Fruit fly (Drosophila melanogaster) whole organism, prepupa: ENCODE data around the gene Mst84B.
A peak's percentile ranks its signal among the peaks of the same experiment; 100 is the strongest.

Source experiments
- Blimp-1 ChIP-seq: fragments of 200-800 bp; sonication (Bioruptor generic); optimal IDR thresholded peaks from 3 replicates; lab custom pipeline; 2017; ENCODE audit warnings: missing biosample characterization, missing genetic modification characterization, mild to moderate bottlenecking, moderate library complexity, missing genetic modification reagents
- CG10631 ChIP-seq: fragments of 200-800 bp; sonication (Bioruptor generic); optimal IDR thresholded peaks from 2 replicates; lab custom pipeline; 2016; ENCODE audit warnings: missing biosample characterization, missing genetic modification characterization
- CG11294 ChIP-seq: fragments of 200-800 bp; sonication (Bioruptor generic); IDR thresholded peaks from 2 replicates; pipeline ENCODE4 v1.3.6; 2022; ENCODE audit warnings: missing biosample characterization, missing genetic modification characterization
- CG11762 ChIP-seq: fragments of 200-800 bp; sonication (Bioruptor generic); optimal IDR thresholded peaks from 3 replicates; lab custom pipeline; 2016; ENCODE audit warnings: missing biosample characterization, missing genetic modification characterization; ENCODE audit not compliant: insufficient read depth
- CG11902 ChIP-seq: fragments of 200-800 bp; sonication (Bioruptor generic); optimal IDR thresholded peaks from 3 replicates; lab custom pipeline; 2016; ENCODE audit warnings: missing biosample characterization, missing genetic modification characterization
- CG15336 ChIP-seq: fragments of 200-800 bp; sonication (Bioruptor generic); IDR thresholded peaks from 2 replicates; pipeline ENCODE4 v1.3.6; 2022; ENCODE audit warnings: missing biosample characterization, missing genetic modification characterization
- CG1621 ChIP-seq: fragments of 200-800 bp; sonication (Bioruptor generic); optimal IDR thresholded peaks from 3 replicates; lab custom pipeline; 2018; ENCODE audit warnings: missing biosample characterization, mild to moderate bottlenecking, missing genetic modification characterization
- CG16779 ChIP-seq: fragments of 200-800 bp; sonication (Bioruptor generic); optimal IDR thresholded peaks from 3 replicates; lab custom pipeline; 2017; ENCODE audit warnings: missing biosample characterization, mild to moderate bottlenecking, missing genetic modification characterization
- CG31627 ChIP-seq: fragments of 200-800 bp; sonication (Bioruptor generic); optimal IDR thresholded peaks from 3 replicates; lab custom pipeline; 2016; ENCODE audit warnings: missing biosample characterization, missing genetic modification characterization
- CG34406 ChIP-seq: fragments of 200-800 bp; sonication (Bioruptor generic); optimal IDR thresholded peaks from 3 replicates; lab custom pipeline; 2016; ENCODE audit warnings: missing biosample characterization, missing genetic modification characterization
- CG3919 ChIP-seq: fragments of 200-800 bp; sonication (Bioruptor generic); optimal IDR thresholded peaks from 3 replicates; lab custom pipeline; 2016; ENCODE audit warnings: missing biosample characterization, missing genetic modification characterization
- CG4318 ChIP-seq: fragments of 200-800 bp; sonication (Bioruptor generic); optimal IDR thresholded peaks from 3 replicates; lab custom pipeline; 2017; ENCODE audit warnings: missing biosample characterization, mild to moderate bottlenecking, missing genetic modification characterization
- CG6163 ChIP-seq: fragments of 200-800 bp; sonication (Bioruptor generic); IDR thresholded peaks from 3 replicates; pipeline ENCODE4 v1.3.6; 2022; ENCODE audit warnings: missing biosample characterization, missing genetic modification characterization
- CG6276 ChIP-seq: fragments of 200-800 bp; sonication (Bioruptor generic); optimal IDR thresholded peaks from 2 replicates; lab custom pipeline; 2017; ENCODE audit warnings: missing biosample characterization, mild to moderate bottlenecking, missing genetic modification characterization
- CG6792 ChIP-seq: fragments of 200-800 bp; sonication (Bioruptor generic); optimal IDR thresholded peaks from 3 replicates; lab custom pipeline; 2016; ENCODE audit warnings: missing biosample characterization, missing genetic modification characterization
- CG6808 ChIP-seq: fragments of 200-800 bp; sonication (Bioruptor generic); optimal IDR thresholded peaks from 3 replicates; lab custom pipeline; 2017; ENCODE audit warnings: missing biosample characterization, missing genetic modification characterization, mild to moderate bottlenecking, moderate library complexity, missing genetic modification reagents
- CG6854 ChIP-seq: fragments of 200-800 bp; sonication (Bioruptor generic); optimal IDR thresholded peaks from 2 replicates; lab custom pipeline; 2017; ENCODE audit warnings: missing biosample characterization, mild to moderate bottlenecking, missing genetic modification characterization
- CG7368 ChIP-seq: fragments of 200-800 bp; sonication (Bioruptor generic); optimal IDR thresholded peaks from 3 replicates; lab custom pipeline; 2016; ENCODE audit warnings: missing biosample characterization, missing genetic modification characterization
- CG8119 ChIP-seq: fragments of 200-800 bp; sonication (Bioruptor generic); IDR thresholded peaks from 3 replicates; pipeline ENCODE4 v1.3.6; 2022; ENCODE audit warnings: missing biosample characterization, missing genetic modification characterization
- CG8319 ChIP-seq: fragments of 200-800 bp; sonication (Bioruptor generic); optimal IDR thresholded peaks from 3 replicates; lab custom pipeline; 2016; ENCODE audit warnings: missing biosample characterization, missing genetic modification characterization
- CG8632 ChIP-seq: fragments of 200-800 bp; sonication (Bioruptor generic); optimal IDR thresholded peaks from 3 replicates; lab custom pipeline; 2016; ENCODE audit warnings: missing biosample characterization, missing genetic modification characterization
- Eip75B ChIP-seq: fragments of 200-800 bp; sonication (Bioruptor generic); optimal IDR thresholded peaks from 3 replicates; lab custom pipeline; 2016; ENCODE audit warnings: missing biosample characterization, missing genetic modification characterization
- Eip78C ChIP-seq: fragments of 200-800 bp; sonication (Bioruptor generic); peaks from one replicate; lab custom pipeline; 2016; ENCODE audit warnings: missing biosample characterization, missing genetic modification characterization
- Eip93F ChIP-seq: fragments of 200-800 bp; sonication (Bioruptor generic); optimal IDR thresholded peaks from 2 replicates; lab custom pipeline; 2016; ENCODE audit warnings: missing biosample characterization, mild to moderate bottlenecking, missing genetic modification characterization
- Ets21C ChIP-seq: fragments of 200-800 bp; sonication (Bioruptor generic); optimal IDR thresholded peaks from 3 replicates; lab custom pipeline; 2016; ENCODE audit warnings: missing biosample characterization, missing genetic modification characterization
- Ets96B ChIP-seq: fragments of 200-800 bp; optimal IDR thresholded peaks from 2 replicates; lab custom pipeline; 2019; ENCODE audit warnings: missing biosample characterization, mild to moderate bottlenecking, missing genetic modification characterization, moderate library complexity
- Gug ChIP-seq: fragments of 200-800 bp; sonication (Bioruptor generic); IDR thresholded peaks from 2 replicates; pipeline ENCODE4 v1.3.6; 2022; ENCODE audit warnings: missing biosample characterization, missing genetic modification characterization
- Hr39 ChIP-seq: fragments of 200-800 bp; sonication (Bioruptor generic); optimal IDR thresholded peaks from 2 replicates; lab custom pipeline; 2016; ENCODE audit warnings: missing biosample characterization, missing genetic modification characterization
- Hr4 ChIP-seq: fragments of 200-800 bp; sonication (Bioruptor generic); optimal IDR thresholded peaks from 3 replicates; lab custom pipeline; 2016; ENCODE audit warnings: missing biosample characterization, missing genetic modification characterization
- Lpt ChIP-seq: fragments of 200-800 bp; sonication (Bioruptor generic); optimal IDR thresholded peaks from 3 replicates; lab custom pipeline; 2016; ENCODE audit warnings: missing biosample characterization, missing genetic modification characterization
- Met ChIP-seq: fragments of 200-800 bp; sonication (Bioruptor generic); optimal IDR thresholded peaks from 3 replicates; lab custom pipeline; 2016; ENCODE audit warnings: missing biosample characterization, missing genetic modification characterization
- OdsH ChIP-seq: fragments of 200-800 bp; sonication (Bioruptor generic); optimal IDR thresholded peaks from 3 replicates; lab custom pipeline; 2016; ENCODE audit warnings: missing biosample characterization, missing genetic modification characterization
- Smox ChIP-seq: fragments of 200-800 bp; sonication (Bioruptor generic); optimal IDR thresholded peaks from 3 replicates; lab custom pipeline; 2016; ENCODE audit warnings: missing biosample characterization, missing genetic modification characterization
- achi ChIP-seq: fragments of 200-800 bp; sonication (Bioruptor generic); optimal IDR thresholded peaks from 3 replicates; lab custom pipeline; 2016; ENCODE audit warnings: missing biosample characterization, missing genetic modification characterization
- acj6 ChIP-seq: fragments of 200-800 bp; sonication (Bioruptor generic); optimal IDR thresholded peaks from 3 replicates; lab custom pipeline; 2016; ENCODE audit warnings: missing biosample characterization, missing genetic modification characterization
- cyc ChIP-seq: fragments of 200-800 bp; sonication (Bioruptor generic); optimal IDR thresholded peaks from 3 replicates; lab custom pipeline; 2016; ENCODE audit warnings: missing biosample characterization, missing genetic modification characterization
- dac ChIP-seq: fragments of 200-800 bp; sonication (Bioruptor generic); optimal IDR thresholded peaks from 2 replicates; lab custom pipeline; 2017; ENCODE audit warnings: missing biosample characterization, mild to moderate bottlenecking, missing genetic modification characterization
- dsx ChIP-seq: fragments of 200-800 bp; optimal IDR thresholded peaks from 3 replicates; lab custom pipeline; 2019; ENCODE audit warnings: missing biosample characterization, mild to moderate bottlenecking, missing genetic modification characterization, moderate library complexity; ENCODE audit not compliant: poor library complexity, severe bottlenecking
- fd59A ChIP-seq: fragments of 200-800 bp; sonication (Bioruptor generic); optimal IDR thresholded peaks from 2 replicates; lab custom pipeline; 2017; ENCODE audit warnings: missing biosample characterization, mild to moderate bottlenecking, missing genetic modification characterization, missing genetic modification reagents
- fd85E ChIP-seq: fragments of 200-800 bp; sonication (Bioruptor generic); optimal IDR thresholded peaks from 3 replicates; lab custom pipeline; 2016; ENCODE audit warnings: missing biosample characterization, missing genetic modification characterization
- fkh ChIP-seq: fragments of 200-800 bp; sonication (Bioruptor generic); optimal IDR thresholded peaks from 3 replicates; lab custom pipeline; 2017; ENCODE audit warnings: missing biosample characterization, mild to moderate bottlenecking, missing genetic modification characterization, moderate library complexity
- lz ChIP-seq: fragments of 200-800 bp; sonication (Bioruptor generic); optimal IDR thresholded peaks from 3 replicates; lab custom pipeline; 2016; ENCODE audit warnings: missing biosample characterization, missing genetic modification characterization
- net ChIP-seq: fragments of 200-800 bp; sonication (Bioruptor generic); optimal IDR thresholded peaks from 3 replicates; lab custom pipeline; 2016; ENCODE audit warnings: missing biosample characterization, missing genetic modification characterization
- salr ChIP-seq, 2 experiments: fragments of 200-800 bp; sonication (Bioruptor generic); optimal IDR thresholded peaks; 3 replicates each; lab custom pipeline; 2016 to 2018; ENCODE audit warnings: missing biosample characterization in 2 of 2, missing genetic modification characterization in 2 of 2, mild to moderate bottlenecking in 1 of 2
- spab ChIP-seq: fragments of 200-800 bp; sonication (Bioruptor generic); optimal IDR thresholded peaks from 2 replicates; lab custom pipeline; 2017; ENCODE audit warnings: missing biosample characterization, mild to moderate bottlenecking, missing genetic modification characterization, missing genetic modification reagents
- ss ChIP-seq, 2 experiments: fragments of 200-800 bp; sonication (Bioruptor generic); optimal IDR thresholded peaks; 2 replicates in 1 of 2; 3 replicates in 1 of 2; lab custom pipeline; 2017 to 2018; ENCODE audit warnings: mild to moderate bottlenecking in 2 of 2, missing biosample characterization in 2 of 2, missing genetic modification characterization in 2 of 2, moderate library complexity in 1 of 2
- topi ChIP-seq: fragments of 200-800 bp; sonication (Bioruptor generic); optimal IDR thresholded peaks from 3 replicates; lab custom pipeline; 2016; ENCODE audit warnings: missing biosample characterization, missing genetic modification characterization
- vri ChIP-seq: fragments of 200-800 bp; sonication (Bioruptor generic); optimal IDR thresholded peaks from 3 replicates; lab custom pipeline; 2016; ENCODE audit warnings: missing biosample characterization, mild to moderate bottlenecking, missing genetic modification characterization

Gene Mst84B

DNA sequence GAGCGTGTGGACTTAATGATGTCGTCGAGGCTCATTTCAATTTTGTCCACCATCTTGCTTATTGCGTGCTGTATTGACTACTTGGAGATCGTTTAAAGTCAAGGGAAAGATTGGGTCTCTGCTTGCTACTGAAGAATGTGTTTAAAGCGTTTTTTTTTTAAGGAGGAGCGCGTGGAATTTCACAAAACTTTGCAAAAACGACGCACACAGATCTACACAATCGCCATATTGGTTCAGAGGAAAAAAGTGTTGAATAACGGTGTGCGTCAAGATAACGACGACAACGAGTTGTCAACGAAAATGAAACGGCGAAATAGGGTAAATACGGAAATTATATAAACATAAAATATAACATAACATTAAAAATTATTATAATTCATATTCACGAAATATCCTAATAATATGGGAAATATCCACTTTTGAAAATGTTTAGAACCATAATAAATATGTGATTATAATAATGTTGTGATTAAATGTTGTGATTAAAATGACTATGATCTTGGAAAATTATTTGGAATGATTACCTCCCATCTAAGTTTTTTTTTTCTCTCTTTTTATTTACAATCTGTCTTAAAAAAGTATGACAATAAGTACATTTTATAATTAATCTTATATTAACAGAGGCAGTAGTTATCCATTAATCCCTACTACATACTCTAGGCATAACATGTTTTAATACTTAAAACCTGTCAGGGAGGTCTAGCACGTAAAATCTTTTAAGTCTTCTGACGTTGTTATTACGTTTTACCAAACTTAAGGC is 18.4 kb downstream of the Mst84B start, which contains the start of gene Ref1:
TSS of gene Ref1 (minus strand) at position 231 of the 760 bp plus-strand sequence.
- peak; percentile 15 for TF ChIP-seq Eip78C (GFP tag; lab: Kevin White, UChicago)
- no peak for TF ChIP-seq CG11762 (GFP tag; lab: Kevin White, UChicago)

- TF ChIP-seq CG16779 (tag; lab: Kevin White, UChicago) (peak; percentile 44), CG11294 (GFP tag; lab: Robert Waterston, UW) (no peak), Ets96B (tag; lab: Kevin White, UChicago) (peak; percentile 47), Hr39 (GFP tag; lab: Kevin White, UChicago) (peak; percentile 27), CG4318 (no peak), Lpt (GFP tag; lab: Kevin White, UChicago) (no peak), Hr4 (GFP tag; lab: Kevin White, UChicago) (peak; percentile 56), cyc (GFP tag; lab: Kevin White, UChicago) (peak; percentile 19), Gug (GFP tag; lab: Robert Waterston, UW) (no peak), CG11762 (GFP tag; lab: Kevin White, UChicago) (no peak), dsx (peak; percentile 40), CG10631 (no peak), OdsH (GFP tag; lab: Kevin White, UChicago) (peak; percentile 29), Eip93F (GFP tag; lab: Kevin White, UChicago) (no peak), acj6 (GFP tag; lab: Kevin White, UChicago) (peak; percentile 47), lz (GFP tag; lab: Kevin White, UChicago) (no peak), spab (peak; percentile 33), fd59A (GFP tag; lab: Kevin White, UChicago) (peak; percentile 15), CG6276 (GFP tag; lab: Kevin White, UChicago) (peak; percentile 48), CG6163 (peak; percentile 68), fkh (no peak), fd85E (no peak), vri (peak; percentile 22), dac (no peak), achi (GFP tag; lab: Kevin White, UChicago) (no peak), CG6854 (GFP tag; lab: Kevin White, UChicago) (no peak), CG15336 (GFP tag; lab: Robert Waterston, UW) (peak; percentile 35; the same call in 1 of the 2 replicates), ss (GFP tag; optimal IDR thresholded peaks at IDR 0.05; lab: Kevin White, UChicago) (peak; percentile 29 to 50), CG1621 (tag; lab: Kevin White, UChicago) (no peak), CG8632 (GFP tag; lab: Kevin White, UChicago) (no peak), Blimp-1 (GFP tag; lab: Kevin White, UChicago) (no peak), Met (peak; percentile 53), CG8119 (peak; percentile 63; the same call in 2 of the 3 replicates), CG34406 (peak; percentile 14), CG6792 (GFP tag; lab: Kevin White, UChicago) (peak; percentile 27), net (GFP tag; lab: Kevin White, UChicago) (peak; percentile 58), CG31627 (peak; percentile 45), CG11902 (GFP tag; lab: Kevin White, UChicago) (peak; percentile 3), Eip78C (GFP tag; lab: Kevin White, UChicago) (peak; percentile 83), CG6808 (GFP tag; lab: Kevin White, UChicago) (peak; percentile 33), CG8319 (GFP tag; lab: Kevin White, UChicago) (no peak), CG7368 (no peak), CG3919 (GFP tag; lab: Kevin White, UChicago) (peak; percentile 51), topi (GFP tag; lab: Kevin White, UChicago) (peak; percentile 41), Eip75B (peak; percentile 42), Ets21C (GFP tag; lab: Kevin White, UChicago) (no peak), Smox (GFP tag; lab: Kevin White, UChicago) (peak; percentile 40), salr (GFP tag; optimal IDR thresholded peaks at IDR 0.05; lab: Kevin White, UChicago) (no peak)
Measured at dm6 chr3R:7081972-7082371, 20.0 kb downstream of the Mst84B start, which contains the start of gene Dpck. TSS of gene Dpck (plus strand) at chr3R:7082182.
